In the genomic region with DNA sequence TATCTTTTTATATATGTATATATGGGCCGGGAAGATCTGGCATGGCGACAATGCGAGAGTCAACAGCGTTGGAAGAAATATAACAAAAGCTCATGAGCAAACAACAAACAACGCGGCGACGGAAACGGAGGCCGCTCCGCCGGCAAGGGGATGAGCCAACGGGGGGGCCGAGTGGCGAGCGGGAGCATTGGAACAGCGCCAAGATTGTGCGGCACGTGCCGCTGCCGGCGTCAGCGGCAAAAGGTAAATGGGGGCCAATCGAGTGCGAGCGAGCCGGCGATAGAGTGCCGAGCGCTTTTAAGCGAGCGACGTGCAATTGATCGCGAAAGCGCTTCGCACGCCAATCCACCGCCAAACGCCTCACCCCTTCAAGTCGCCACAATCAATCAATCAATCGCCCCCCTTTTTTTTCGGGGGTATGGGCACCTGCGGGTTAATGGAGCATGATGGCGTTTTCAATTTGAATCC, we compare ENCODE assay signal across 2 fruit fly cellular contexts.
TF ChIP-seq lines count a peak whose summit lies in the region.

No protein-coding gene starts in this region.

TF ChIP-seq in whole organism, embryonic, 481 proteins besides CTCF, POLR2A, EP300 and RAD21 (continued from another document and continues in another):
- TF ChIP-seq vfl (GFP tag; optimal IDR thresholded peaks at IDR 0.05; lab: Kevin White, UChicago) (no peak), fd64A (GFP tag; optimal IDR thresholded peaks at IDR 0.05; lab: Kevin White, UChicago) (peak; percentile 86), br (optimal IDR thresholded peaks at IDR 0.05; lab: Kevin White, UChicago) (no peak), CG11456 (GFP tag; IDR thresholded peaks at IDR 0.05; lab: Robert Waterston, UW) (peak; percentile 64; the same call in 2 of the 3 replicates), pb (GFP tag; optimal IDR thresholded peaks at IDR 0.05; lab: Kevin White, UChicago) (no peak), Stat92E (GFP tag; optimal IDR thresholded peaks at IDR 0.05; lab: Kevin White, UChicago) (no peak), Mad (GFP tag; optimal IDR thresholded peaks at IDR 0.05; lab: Kevin White, UChicago) (peak; percentile 63), vvl (GFP tag; IDR thresholded peaks at IDR 0.05; lab: Robert Waterston, UW) (peak; percentile 59; the same call in 1 of the 2 replicates), Taf1 (GFP tag; IDR thresholded peaks at IDR 0.05; lab: Robert Waterston, UW) (no peak), ken (GFP tag; IDR thresholded peaks at IDR 0.05; lab: Robert Waterston, UW) (peak; percentile 68; the same call in 2 of the 3 replicates), ttk (GFP tag; IDR thresholded peaks at IDR 0.05; lab: Robert Waterston, UW) (peak; percentile 55; the same call in 1 of the 2 replicates), CG10267 (tag; optimal IDR thresholded peaks at IDR 0.05; lab: Kevin White, UChicago) (peak; percentile 1), gcm2 (GFP tag; optimal IDR thresholded peaks at IDR 0.05; lab: Kevin White, UChicago) (no peak), odd (GFP tag; optimal IDR thresholded peaks at IDR 0.05; lab: Kevin White, UChicago) (peak; percentile 81), pfk (GFP tag; optimal IDR thresholded peaks at IDR 0.05; lab: Kevin White, UChicago) (peak; percentile 46), peb (GFP tag; IDR thresholded peaks at IDR 0.05; lab: Robert Waterston, UW) (peak; percentile 23; the same call in 1 of the 2 replicates), CG15011 (GFP tag; optimal IDR thresholded peaks at IDR 0.05; lab: Kevin White, UChicago) (peak; percentile 5), ap (GFP tag; IDR thresholded peaks at IDR 0.05; lab: Robert Waterston, UW) (peak; percentile 26; the same call in 1 of the 2 replicates), Mrtf (GFP tag; IDR thresholded peaks at IDR 0.05; lab: Robert Waterston, UW) (no peak), Gug (GFP tag; IDR thresholded peaks at IDR 0.05; lab: Robert Waterston, UW) (no peak), CG31388 (GFP tag; optimal IDR thresholded peaks at IDR 0.05; lab: Kevin White, UChicago) (no peak), CG4424 (GFP tag; optimal IDR thresholded peaks at IDR 0.05; lab: Kevin White, UChicago) (peak; percentile 46), seq (GFP tag; IDR thresholded peaks at IDR 0.05; lab: Robert Waterston, UW) (peak; percentile 69; the same call in 1 of the 2 replicates), Camta (GFP tag; optimal IDR thresholded peaks at IDR 0.05; lab: Kevin White, UChicago) (peak; percentile 36), CG13123 (GFP tag; optimal IDR thresholded peaks at IDR 0.05; lab: Kevin White, UChicago) (peak; percentile 62), CG6272 (GFP tag; IDR thresholded peaks at IDR 0.05; lab: Robert Waterston, UW) (0 out of 2 replicates have a peak, but pooled peaks have one; percentile 21), CG33213 (GFP tag; optimal IDR thresholded peaks at IDR 0.05; lab: Kevin White, UChicago) (peak; percentile 56), CG14965 (GFP tag; optimal IDR thresholded peaks at IDR 0.05; lab: Kevin White, UChicago; ENCODE audit: borderline replicate concordance) (no peak), CG7786 (GFP tag; optimal IDR thresholded peaks at IDR 0.05; lab: Kevin White, UChicago) (no peak), B-H1 (GFP tag; IDR thresholded peaks at IDR 0.05; lab: Robert Waterston, UW) (no peak; the same call in 2 of the 3 replicates), gcm (GFP tag; optimal IDR thresholded peaks at IDR 0.05; lab: Kevin White, UChicago) (peak; percentile 60), bowl (GFP tag; IDR thresholded peaks at IDR 0.05; lab: Robert Waterston, UW) (no peak; the same call in 1 of the 2 replicates), salm (tag; optimal IDR thresholded peaks at IDR 0.05; lab: Kevin White, UChicago) (peak; percentile 52), CG10321 (GFP tag; IDR thresholded peaks at IDR 0.05; lab: Robert Waterston, UW) (peak; percentile 73), CG7928 (GFP tag; optimal IDR thresholded peaks at IDR 0.05; lab: Kevin White, UChicago) (peak; percentile 61), Fer1 (GFP tag; optimal IDR thresholded peaks at IDR 0.05; lab: Kevin White, UChicago) (peak; percentile 83), cg (GFP tag; optimal IDR thresholded peaks at IDR 0.05; lab: Kevin White, UChicago) (no peak), CG11398 (GFP tag; optimal IDR thresholded peaks at IDR 0.05; lab: Kevin White, UChicago) (no peak), h (optimal IDR thresholded peaks at IDR 0.05; lab: Kevin White, UChicago) (no peak), CG34224 (GFP tag; IDR thresholded peaks at IDR 0.05; lab: Robert Waterston, UW; ENCODE audit: partially characterized antibody) (no peak), CG4707 (GFP tag; optimal IDR thresholded peaks at IDR 0.05; lab: Kevin White, UChicago) (peak; percentile 47), Ssrp (tag; optimal IDR thresholded peaks at IDR 0.05; lab: Kevin White, UChicago) (peak; percentile 7), cato (GFP tag; optimal IDR thresholded peaks at IDR 0.05; lab: Kevin White, UChicago; ENCODE audit: borderline replicate concordance) (peak; percentile 37), Hr51 (GFP tag; optimal IDR thresholded peaks at IDR 0.05; lab: Kevin White, UChicago) (peak; percentile 18 to 29), gsb (GFP tag; IDR thresholded peaks at IDR 0.05; lab: Robert Waterston, UW) (no peak), CG11695 (GFP tag; IDR thresholded peaks at IDR 0.05; lab: Robert Waterston, UW) (peak; percentile 51; the same call in 1 of the 3 replicates), CG12744 (GFP tag; optimal IDR thresholded peaks at IDR 0.05; lab: Kevin White, UChicago) (no peak), klu (GFP tag; IDR thresholded peaks at IDR 0.05; lab: Robert Waterston, UW) (no peak), Hr3 (GFP tag; optimal IDR thresholded peaks at IDR 0.05; lab: Kevin White, UChicago) (no peak), CG14050 (GFP tag; IDR thresholded peaks at IDR 0.05; lab: Robert Waterston, UW) (no peak; the same call in 2 of the 3 replicates), GATAe (GFP tag; conservative IDR thresholded peaks at IDR 0.05; lab: Robert Waterston, UW) (peak; percentile 67), sug (tag; optimal IDR thresholded peaks at IDR 0.05; lab: Kevin White, UChicago) (peak; percentile 98), Lim3 (GFP tag; IDR thresholded peaks at IDR 0.05; lab: Robert Waterston, UW) (0 out of 2 replicates have a peak, but pooled peaks have one; percentile 19), ara (GFP tag; IDR thresholded peaks at IDR 0.05; lab: Robert Waterston, UW) (peak; percentile 44; the same call in 1 of the 2 replicates), CG2202 (tag; optimal IDR thresholded peaks at IDR 0.05; lab: Kevin White, UChicago) (peak; percentile 61), CG5180 (GFP tag; optimal IDR thresholded peaks at IDR 0.05; lab: Kevin White, UChicago) (peak; percentile 70), crc (GFP tag; optimal IDR thresholded peaks at IDR 0.05; lab: Kevin White, UChicago) (peak; percentile 7), run (tag; optimal IDR thresholded peaks at IDR 0.05; lab: Kevin White, UChicago) (peak; percentile 20), NC2α (GFP tag; optimal IDR thresholded peaks at IDR 0.05; lab: Kevin White, UChicago) (peak; percentile 15), CG1602 (GFP tag; optimal IDR thresholded peaks at IDR 0.05; lab: Kevin White, UChicago) (peak; percentile 18), CG4360 (GFP tag; IDR thresholded peaks at IDR 0.05; lab: Robert Waterston, UW) (peak; percentile 44)

TF ChIP-seq in whole organism, prepupa, 60 proteins besides CTCF, POLR2A, EP300 and RAD21 (continued from another document):
- TF ChIP-seq CG8119 (GFP tag; IDR thresholded peaks at IDR 0.05; lab: Robert Waterston, UW) (0 out of 3 replicates have a peak, but pooled peaks have one; percentile 36), ss (GFP tag; optimal IDR thresholded peaks at IDR 0.05; lab: Kevin White, UChicago) (peak; percentile 43 to 70), Eip93F (GFP tag; optimal IDR thresholded peaks at IDR 0.05; lab: Kevin White, UChicago) (peak; percentile 12), CG3919 (GFP tag; optimal IDR thresholded peaks at IDR 0.05; lab: Kevin White, UChicago) (peak; percentile 38), Lpt (GFP tag; optimal IDR thresholded peaks at IDR 0.05; lab: Kevin White, UChicago) (peak; percentile 40), CG1621 (tag; optimal IDR thresholded peaks at IDR 0.05; lab: Kevin White, UChicago) (no peak), CG9139 (GFP tag; optimal IDR thresholded peaks at IDR 0.05; lab: Kevin White, UChicago) (peak; percentile 43), CG8632 (GFP tag; optimal IDR thresholded peaks at IDR 0.05; lab: Kevin White, UChicago) (peak; percentile 33), CG6792 (GFP tag; optimal IDR thresholded peaks at IDR 0.05; lab: Kevin White, UChicago) (peak; percentile 35)
